Fruit fly (Drosophila melanogaster): ENCODE data around the gene CG16700.

Gene CG16700

dm6 chrX:17077290-17078138 is 14.1 kb upstream of the CG16700 start, which contains the start of gene wcy (continued):
- TF ChIP-seq lov (optimal IDR thresholded peaks at IDR 0.05) (no peak), lov (GFP tag; IDR thresholded peaks at IDR 0.05) (0 out of 3 replicates have a peak, but pooled peaks have one; percentile 50), Trl (optimal IDR thresholded peaks at IDR 0.05) (no peak), Trl (GFP tag; optimal IDR thresholded peaks at IDR 0.05) (peak; percentile 12), CG16863 (GFP tag; optimal IDR thresholded peaks at IDR 0.05) (no peak), E2f2 (GFP tag; IDR thresholded peaks at IDR 0.05) (peak; percentile 50), YL-1 (GFP tag; optimal IDR thresholded peaks at IDR 0.05) (peak; percentile 38), dpn (GFP tag; optimal IDR thresholded peaks at IDR 0.05) (peak; percentile 27 to 28), CG18599 (GFP tag; optimal IDR thresholded peaks at IDR 0.05) (no peak), CG8924 (tag; optimal IDR thresholded peaks at IDR 0.05) (no peak), pros (GFP tag; optimal IDR thresholded peaks at IDR 0.05) (no peak), shn (GFP tag; optimal IDR thresholded peaks at IDR 0.05) (no peak), Hmx (GFP tag; optimal IDR thresholded peaks at IDR 0.05) (no peak), Fer3 (tag; optimal IDR thresholded peaks at IDR 0.05) (no peak), CG16813 (GFP tag; IDR thresholded peaks at IDR 0.05; ENCODE audit: partially characterized antibody) (0 out of 3 replicates have a peak, but pooled peaks have one; percentile 37), bowl (GFP tag; IDR thresholded peaks at IDR 0.05) (no peak), tap (tag; optimal IDR thresholded peaks at IDR 0.05) (no peak), slp2 (GFP tag; optimal IDR thresholded peaks at IDR 0.05) (no peak), pfk (GFP tag; optimal IDR thresholded peaks at IDR 0.05) (no peak), CG7987 (GFP tag; optimal IDR thresholded peaks at IDR 0.05) (peak; percentile 37), lmd (GFP tag; IDR thresholded peaks at IDR 0.05) (no peak), CG8765 (GFP tag; IDR thresholded peaks at IDR 0.05) (no peak), CG12236 (GFP tag; optimal IDR thresholded peaks at IDR 0.05) (no peak), so (GFP tag; IDR thresholded peaks at IDR 0.05) (no peak), fd64A (GFP tag; optimal IDR thresholded peaks at IDR 0.05) (no peak), trh (GFP tag; optimal IDR thresholded peaks at IDR 0.05) (no peak), CG4854 (GFP tag; optimal IDR thresholded peaks at IDR 0.05) (no peak), sens (GFP tag) (peak; percentile 45), stwl (tag; optimal IDR thresholded peaks at IDR 0.05) (peak; percentile 58), pum (GFP tag; optimal IDR thresholded peaks at IDR 0.05) (no peak), CG2712 (tag; optimal IDR thresholded peaks at IDR 0.05) (peak; percentile 37), sisA (GFP tag; IDR thresholded peaks at IDR 0.05) (no peak), CG11093 (GFP tag; IDR thresholded peaks at IDR 0.05) (no peak), grn (GFP tag; optimal IDR thresholded peaks at IDR 0.05) (no peak), Bdp1 (GFP tag; optimal IDR thresholded peaks at IDR 0.05) (no peak), bab2 (GFP tag; optimal IDR thresholded peaks at IDR 0.05) (no peak), CG2199 (GFP tag; IDR thresholded peaks at IDR 0.05) (no peak), Dad (GFP tag; optimal IDR thresholded peaks at IDR 0.05) (no peak), CG15011 (GFP tag; optimal IDR thresholded peaks at IDR 0.05) (no peak), Ssrp (tag; optimal IDR thresholded peaks at IDR 0.05) (no peak), zfh2 (GFP tag; optimal IDR thresholded peaks at IDR 0.05) (no peak), CG42726 (GFP tag; IDR thresholded peaks at IDR 0.05; ENCODE audit: partially characterized antibody) (peak; percentile 64; the same call in 1 of the 2 replicates), cad (GFP tag; optimal IDR thresholded peaks at IDR 0.05) (no peak), CG1647 (GFP tag; optimal IDR thresholded peaks at IDR 0.05) (no peak), Chrac-16 (GFP tag; optimal IDR thresholded peaks at IDR 0.05) (peak; percentile 11), CG12659 (GFP tag; optimal IDR thresholded peaks at IDR 0.05) (peak; percentile 71), CG14965 (GFP tag; optimal IDR thresholded peaks at IDR 0.05; ENCODE audit: borderline replicate concordance) (no peak), sug (tag; optimal IDR thresholded peaks at IDR 0.05) (no peak), pnt (GFP tag; optimal IDR thresholded peaks at IDR 0.05) (no peak), CG14667 (GFP tag; IDR thresholded peaks at IDR 0.05) (no peak), aop (GFP tag; IDR thresholded peaks at IDR 0.05) (no peak)
